Fruit fly (Drosophila melanogaster): ENCODE results near the gene tey.

The tey gene

dm6 chr3L:19634788-19635448 lies 29.0 kb downstream of the tey start (continued):
- TF ChIP-seq disco-r (GFP tag; optimal IDR thresholded peaks at IDR 0.05) (no peak), ssp (GFP tag; IDR thresholded peaks at IDR 0.05) (peak; percentile 70), CG7357 (GFP tag; IDR thresholded peaks at IDR 0.05) (peak; percentile 75; the same call in 2 of the 3 replicates), Taf1 (GFP tag; IDR thresholded peaks at IDR 0.05) (0 out of 2 replicates have a peak, but pooled peaks have one; percentile 25), peb (GFP tag; IDR thresholded peaks at IDR 0.05) (peak; percentile 35; the same call in 1 of the 2 replicates), row (GFP tag; IDR thresholded peaks at IDR 0.05) (peak; percentile 66), H2.0 (GFP tag; IDR thresholded peaks at IDR 0.05) (peak; percentile 8; the same call in 1 of the 2 replicates), CG4617 (GFP tag; optimal IDR thresholded peaks at IDR 0.05; ENCODE audit: borderline replicate concordance) (no peak), fd96Cb (tag; optimal IDR thresholded peaks at IDR 0.05) (peak; percentile 81), ab (GFP tag; optimal IDR thresholded peaks at IDR 0.05) (no peak), CG1647 (GFP tag; optimal IDR thresholded peaks at IDR 0.05) (no peak), unc-4 (GFP tag; IDR thresholded peaks at IDR 0.05; ENCODE audit: partially characterized antibody) (no peak), CG12769 (tag; optimal IDR thresholded peaks at IDR 0.05) (no peak), CG14667 (GFP tag; IDR thresholded peaks at IDR 0.05) (peak; percentile 71), Gug (GFP tag; IDR thresholded peaks at IDR 0.05) (no peak; the same call in 3 of the 4 replicates), slou (GFP tag; optimal IDR thresholded peaks at IDR 0.05) (peak; percentile 70), CG3838 (GFP tag; optimal IDR thresholded peaks at IDR 0.05) (no peak), pan (optimal IDR thresholded peaks at IDR 0.05) (no peak), pan (GFP tag; optimal IDR thresholded peaks at IDR 0.05 in 1 of 2, IDR thresholded peaks at IDR 0.05 in 1 of 2) (peak in 1 of 2 experiments; percentile 73), CG30403 (GFP tag; optimal IDR thresholded peaks at IDR 0.05) (peak; percentile 78), knrl (GFP tag; IDR thresholded peaks at IDR 0.05; ENCODE audit: partially characterized antibody) (no peak), gro (GFP tag; optimal IDR thresholded peaks at IDR 0.05) (no peak), NC2β (GFP tag; optimal IDR thresholded peaks at IDR 0.05) (no peak), Sry-β (GFP tag; optimal IDR thresholded peaks at IDR 0.05) (no peak), CG31365 (tag; optimal IDR thresholded peaks at IDR 0.05) (no peak), btn (GFP tag; optimal IDR thresholded peaks at IDR 0.05) (no peak), scrt (GFP tag; optimal IDR thresholded peaks at IDR 0.05) (peak; percentile 56), CG7839 (tag; optimal IDR thresholded peaks at IDR 0.05) (peak; percentile 91), pita (GFP tag; optimal IDR thresholded peaks at IDR 0.05) (no peak), CG12744 (GFP tag; optimal IDR thresholded peaks at IDR 0.05) (no peak), CG17328 (GFP tag; IDR thresholded peaks at IDR 0.05) (peak; percentile 43; the same call in 1 of the 2 replicates), cato (GFP tag; optimal IDR thresholded peaks at IDR 0.05; ENCODE audit: borderline replicate concordance) (no peak), kni (GFP tag; optimal IDR thresholded peaks at IDR 0.05) (no peak), CG1233 (GFP tag; optimal IDR thresholded peaks at IDR 0.05) (peak; percentile 73), Med (GFP tag) (peak; percentile 81), Nf-YA (GFP tag; IDR thresholded peaks at IDR 0.05) (0 out of 2 replicates have a peak, but pooled peaks have one; percentile 39), CG3163 (GFP tag; optimal IDR thresholded peaks at IDR 0.05) (no peak), Ravus (GFP tag; IDR thresholded peaks at IDR 0.05) (peak; percentile 69), wek (GFP tag; optimal IDR thresholded peaks at IDR 0.05) (no peak), Atf6 (GFP tag; IDR thresholded peaks at IDR 0.05) (peak; percentile 71), CG9437 (GFP tag; optimal IDR thresholded peaks at IDR 0.05) (peak; percentile 54), CG10267 (tag; optimal IDR thresholded peaks at IDR 0.05) (peak; percentile 84), CG31441 (GFP tag; IDR thresholded peaks at IDR 0.05) (peak; percentile 92), sisA (GFP tag; IDR thresholded peaks at IDR 0.05) (no peak; the same call in 1 of the 2 replicates), CG6854 (GFP tag; optimal IDR thresholded peaks at IDR 0.05) (peak; percentile 54), phol (tag; optimal IDR thresholded peaks at IDR 0.05) (peak; percentile 89), ken (GFP tag; IDR thresholded peaks at IDR 0.05) (no peak), MTF-1 (GFP tag; optimal IDR thresholded peaks at IDR 0.05; ENCODE audit: borderline replicate concordance) (no peak), CG15479 (GFP tag; optimal IDR thresholded peaks at IDR 0.05) (no peak), luna (GFP tag; optimal IDR thresholded peaks at IDR 0.05) (no peak)
